Worm (Caenorhabditis elegans) whole organism, L4/young adult: ENCODE measurements around the gene C35B1.4.

ENCODE experiments used
- dao-5 ChIP-seq: sonication (generic microtip); optimal IDR thresholded peaks from 2 replicates; lab custom pipeline; 2016; ENCODE audit warnings: missing genotype, missing genetic modification characterization, moderate library complexity, missing compliant biosample characterization
- him-1 ChIP-seq: sonication (generic microtip); optimal IDR thresholded peaks from 2 replicates; lab custom pipeline; 2016; ENCODE audit warnings: missing genotype, missing genetic modification reagents, missing genetic modification characterization, missing compliant biosample characterization

DNA sequence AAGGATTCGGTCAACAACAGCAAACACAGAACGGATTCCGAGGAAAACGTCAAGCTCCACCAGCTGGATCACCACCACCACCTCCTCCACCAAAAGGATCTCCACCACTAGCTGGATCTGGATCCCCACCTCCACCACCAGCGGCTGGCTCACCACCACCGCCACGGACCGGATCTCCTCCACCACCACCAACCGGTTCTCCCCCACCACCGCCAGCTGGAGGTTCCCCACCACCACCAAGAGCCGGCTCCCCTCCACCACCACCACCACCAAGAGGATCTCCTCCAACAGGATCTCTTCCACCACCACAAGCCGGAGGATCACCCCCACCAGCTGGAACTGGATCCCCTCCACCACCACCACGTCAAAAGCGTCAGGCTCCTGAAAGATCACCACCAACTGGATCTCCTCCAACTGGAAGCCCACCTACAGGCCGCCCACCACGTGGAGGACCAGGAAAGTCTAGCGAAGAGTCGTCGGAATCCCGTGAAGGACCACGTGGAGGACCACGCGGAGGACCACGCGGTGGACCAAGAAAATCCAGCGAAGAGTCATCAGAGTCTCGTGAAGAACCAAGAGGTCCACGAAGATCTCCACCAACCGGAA, 2.8 kb upstream of the C35B1.4 start:
- TF ChIP-seq dao-5 (no peak), him-1 (tag; lab: Kevin White, UChicago) (no peak)
